Worm (Caenorhabditis elegans): Measurements from ENCODE around the gene ZK185.3.
A peak's percentile ranks its signal among the peaks of the same experiment; 100 is the strongest.

Gene ZK185.3

ce11 chrIV:4511259-4511890, 18.9 kb downstream of the ZK185.3 start, which contains the start of the genes rfth-1 and ZK180.8:
rfth-1 (minus strand) TSS chrIV:4511309.
ZK180.8 (minus strand) TSS chrIV:4511724.
- no peak for TF ChIP-seq zip-5 (tag; optimal IDR thresholded peaks at IDR 0.05)
- TF ChIP-seq ceh-22 (tag; optimal IDR thresholded peaks at IDR 0.05): no peak
- no peak for TF ChIP-seq hlh-8 (tag; optimal IDR thresholded peaks at IDR 0.05)
- TF ChIP-seq ceh-9 (tag; optimal IDR thresholded peaks at IDR 0.05): no peak
- no peak for TF ChIP-seq unc-42 (tag; optimal IDR thresholded peaks at IDR 0.05)
- no peak for TF ChIP-seq ama-1 (optimal IDR thresholded peaks at IDR 0.05)

ce11 chrIV:4506637-4507036, 23.6 kb downstream of the ZK185.3 start, which contains the start of gene gbb-2:
gbb-2 (minus strand) TSS chrIV:4506748.
- TF ChIP-seq ceh-30 (tag; optimal IDR thresholded peaks at IDR 0.05) (no peak), ceh-34 (tag; optimal IDR thresholded peaks at IDR 0.05) (no peak), ceh-18 (tag; optimal IDR thresholded peaks at IDR 0.05) (peak; percentile 52), ceh-9 (tag; optimal IDR thresholded peaks at IDR 0.05) (no peak), unc-55 (GFP tag; optimal IDR thresholded peaks at IDR 0.05) (no peak), C38D4.7 (GFP tag; optimal IDR thresholded peaks at IDR 0.05) (no peak), nfya-1 (tag; optimal IDR thresholded peaks at IDR 0.05) (peak; percentile 4), K09A11.1 (tag; optimal IDR thresholded peaks at IDR 0.05; ENCODE audit: insufficient read depth) (no peak), hlh-15 (tag; optimal IDR thresholded peaks at IDR 0.05) (no peak)

- TF ChIP-seq T23F11.4 (GFP tag; optimal IDR thresholded peaks at IDR 0.05): no peak
- peak; percentile 51 for TF ChIP-seq ceh-31 (tag; optimal IDR thresholded peaks at IDR 0.05)
- TF ChIP-seq unc-42 (tag; optimal IDR thresholded peaks at IDR 0.05): peak; percentile 96
Measured at ce11 chrIV:4505078-4505477, 25.2 kb downstream of the ZK185.3 start.

- no peak for TF ChIP-seq eyg-1 (tag; optimal IDR thresholded peaks at IDR 0.05)
- TF ChIP-seq hlh-6 (tag; optimal IDR thresholded peaks at IDR 0.05): no peak
- no peak for TF ChIP-seq ceh-24 (tag; optimal IDR thresholded peaks at IDR 0.05)
- no peak for TF ChIP-seq sdc-2 (tag; optimal IDR thresholded peaks at IDR 0.05)
Measured at ce11 chrIV:4490148-4490652, 40.0 kb downstream of the ZK185.3 start, which contains the start of gene ZK180.7. ZK180.7 (plus strand) TSS chrIV:4490542.

- no peak for TF ChIP-seq C38D4.7 (GFP tag; optimal IDR thresholded peaks at IDR 0.05)
- no peak for TF ChIP-seq ceh-6 (GFP tag; optimal IDR thresholded peaks at IDR 0.05)
- TF ChIP-seq ceh-45 (GFP tag; IDR thresholded peaks at IDR 0.05): no peak
- TF ChIP-seq rnt-1 (tag; optimal IDR thresholded peaks at IDR 0.05): no peak
- TF ChIP-seq hlh-6 (tag; optimal IDR thresholded peaks at IDR 0.05): no peak
Measured at ce11 chrIV:4486738-4487137, 43.5 kb downstream of the ZK185.3 start, which contains the start of gene trx-3. trx-3 (plus strand) TSS chrIV:4487028.

- TF ChIP-seq unc-55 (GFP tag; optimal IDR thresholded peaks at IDR 0.05) (no peak), madf-2 (tag; optimal IDR thresholded peaks at IDR 0.05) (no peak), dve-1 (tag; optimal IDR thresholded peaks at IDR 0.05) (no peak), Y22D7AL.16 (tag; optimal IDR thresholded peaks at IDR 0.05) (no peak), nhr-232 (tag; optimal IDR thresholded peaks at IDR 0.05) (no peak), sdc-2 (tag; optimal IDR thresholded peaks at IDR 0.05) (no peak)
Measured at ce11 chrIV:4484555-4484954, 45.7 kb downstream of the ZK185.3 start.

- no peak for TF ChIP-seq pax-1 (tag; optimal IDR thresholded peaks at IDR 0.05)
- peak; percentile 4 for TF ChIP-seq pqm-1 (tag; optimal IDR thresholded peaks at IDR 0.05)
- TF ChIP-seq elt-2 (tag; optimal IDR thresholded peaks at IDR 0.05): peak; percentile 98
Measured at ce11 chrIV:4482531-4482930, 47.7 kb downstream of the ZK185.3 start, which contains the start of gene M01H9.4. M01H9.4 (minus strand) TSS chrIV:4482909.

All from whole organism, late embryonic.